Worm (Caenorhabditis elegans) whole organism, L1 larva: ENCODE measurements around the gene fipr-3.

Experiments
- aha-1 ChIP-seq: fragments of 150-350 bp; optimal IDR thresholded peaks from 2 replicates; lab custom pipeline; 2014; ENCODE audit warnings: missing biosample characterization, missing genetic modification characterization
- nhr-11 ChIP-seq: fragments of 150-350 bp; optimal IDR thresholded peaks from 2 replicates; lab custom pipeline; 2014; ENCODE audit warnings: missing biosample characterization, missing genetic modification characterization
- pqm-1 ChIP-seq: sonication (generic microtip); optimal IDR thresholded peaks from 3 replicates; lab custom pipeline; 2017; ENCODE audit warnings: missing biosample characterization, missing genetic modification characterization

DNA sequence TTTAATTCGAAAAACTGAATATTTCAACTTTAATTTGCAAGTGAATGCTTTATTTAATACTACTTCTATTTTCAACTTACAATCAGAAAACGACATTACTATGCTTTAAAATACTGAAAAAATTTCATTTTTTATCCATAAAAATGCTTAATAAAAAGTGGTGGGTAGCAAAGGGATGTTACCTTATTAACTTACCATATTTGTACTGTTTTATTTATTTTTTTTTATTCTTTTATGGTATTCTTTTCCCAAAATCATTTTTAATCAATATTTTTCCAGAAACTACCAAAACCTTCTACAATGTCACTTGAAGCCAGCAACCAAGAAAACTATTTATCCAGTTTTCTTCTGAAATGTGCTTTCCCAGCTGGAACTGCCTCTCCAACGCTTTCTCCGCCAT, 40.3 kb upstream of the fipr-3 start, which contains the start of gene Y60A9.3:
- TF ChIP-seq nhr-11 (no peak), pqm-1 (tag; lab: Kevin White, UChicago) (no peak), aha-1 (tag; lab: Kevin White, UChicago) (no peak)
